Fruit fly (Drosophila melanogaster) Kc167 (cell line): ENCODE measurements around the gene CG46468.

ENCODE experiments used
- Myc ChIP-seq: fragments of >200 bp; optimal IDR thresholded peaks from 2 replicates; lab custom pipeline; 2017; ENCODE audit warnings: missing external identifiers
- insv ChIP-seq: fragments of >200 bp; optimal IDR thresholded peaks from 3 replicates; lab custom pipeline; 2018; ENCODE audit warnings: missing external identifiers

DNA sequence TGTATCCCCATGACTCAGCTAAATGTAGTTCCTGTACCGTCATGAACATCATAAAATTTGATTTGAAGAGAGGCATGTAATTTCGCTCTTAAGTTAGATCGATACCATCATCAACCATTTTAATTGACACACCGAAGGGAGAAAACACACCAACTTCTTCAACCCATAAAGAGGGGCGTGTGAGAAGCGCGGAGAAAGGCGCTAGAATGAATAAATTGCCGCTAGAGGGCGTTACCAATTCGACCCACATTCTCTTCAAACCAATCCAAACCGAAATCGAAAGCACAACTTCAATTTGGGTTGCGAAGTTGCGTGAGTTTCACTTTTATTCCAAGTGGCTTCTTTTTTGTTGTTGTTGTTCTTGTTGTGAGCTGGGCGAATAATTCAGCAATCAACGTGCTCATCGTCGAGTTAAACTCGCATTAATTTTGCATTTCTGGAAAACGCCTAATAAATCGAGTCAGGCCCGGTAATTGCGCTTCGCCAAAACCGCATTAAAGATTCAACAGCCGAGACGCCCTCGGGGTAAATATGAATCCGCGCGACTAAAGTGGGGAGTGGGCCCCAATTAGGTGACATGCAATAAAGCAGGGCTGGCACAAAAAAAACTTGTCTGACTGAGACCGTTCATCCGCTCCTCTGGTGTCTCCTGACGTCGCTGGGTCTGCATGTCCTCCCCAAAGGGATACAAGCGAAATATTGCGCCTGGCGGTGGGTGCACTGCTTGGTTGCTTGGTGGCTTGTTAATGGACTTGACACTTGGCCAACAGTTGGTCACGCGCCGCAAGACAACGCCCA is 52.6 kb downstream of the CG46468 start:
- no peak for TF ChIP-seq insv (lab: Kevin White, UChicago)
- TF ChIP-seq Myc (lab: Kevin White, UChicago): no peak
